Worm (Caenorhabditis elegans) whole organism, early embryonic: ENCODE measurements around the gene C09G1.4.

Experiments
- B0310.2 ChIP-seq: sonication (generic microtip); optimal IDR thresholded peaks from 2 replicates; lab custom pipeline; 2016; ENCODE audit warnings: mild to moderate bottlenecking, missing genetic modification characterization, missing compliant biosample characterization
- ama-1 ChIP-seq: fragments of 150-350 bp; optimal IDR thresholded peaks from 2 replicates; lab custom pipeline; 2014
- sea-1 ChIP-seq: fragments of 200-800 bp; sonication (Bioruptor generic); conservative IDR thresholded peaks from 2 replicates; pipeline ENCODE4 v1.3.6; 2022; ENCODE audit warnings: missing genetic modification characterization, missing compliant biosample characterization

DNA sequence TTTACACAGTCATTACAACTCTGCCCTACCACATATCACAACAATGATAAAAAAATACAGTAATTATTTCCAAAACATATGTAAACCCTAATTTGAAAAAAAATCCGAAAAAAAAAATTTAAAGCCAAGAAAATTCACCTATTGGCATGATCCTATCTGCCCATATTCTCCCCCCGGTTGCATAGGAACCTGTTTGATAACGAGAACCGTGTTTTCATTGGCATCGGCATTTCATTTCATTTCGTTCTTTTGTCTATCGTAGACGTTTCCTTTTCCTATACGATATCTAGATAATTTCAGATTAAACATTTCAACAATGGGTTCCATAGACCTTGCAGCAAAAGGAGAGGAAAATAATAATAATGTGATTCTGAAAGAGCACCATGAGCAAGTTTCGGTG is 24.1 kb upstream of the C09G1.4 start, which contains the start of gene mboa-1:
- TF ChIP-seq B0310.2 (tag; lab: Kevin White, UChicago) (no peak), ama-1 (lab: Kevin White, UChicago) (no peak), sea-1 (GFP tag; lab: Robert Waterston, UW) (no peak)
